Fruit fly (Drosophila melanogaster) whole organism, embryonic: ENCODE data around the gene ec.

ENCODE experiments used
- CG10274 ChIP-seq: fragments of 200-800 bp; sonication (Bioruptor generic); optimal IDR thresholded peaks from 3 replicates; lab custom pipeline; 2017; ENCODE audit warnings: missing biosample characterization, mild to moderate bottlenecking, missing genetic modification characterization
- CG18262 ChIP-seq: fragments of 200-800 bp; optimal IDR thresholded peaks from 3 replicates; lab custom pipeline; 2019; ENCODE audit warnings: missing biosample characterization, mild to moderate bottlenecking, missing genetic modification characterization, moderate library complexity
- CG4424 ChIP-seq: fragments of 200-800 bp; sonication (Bioruptor generic); optimal IDR thresholded peaks from 3 replicates; lab custom pipeline; 2016; ENCODE audit warnings: missing biosample characterization, missing genetic modification characterization
- CG6854 ChIP-seq: fragments of 200-800 bp; sonication (Bioruptor generic); optimal IDR thresholded peaks from 3 replicates; lab custom pipeline; 2017; ENCODE audit warnings: missing biosample characterization, mild to moderate bottlenecking, missing genetic modification characterization
- Mrtf ChIP-seq: fragments of 200-800 bp; sonication (Bioruptor generic); IDR thresholded peaks from 3 replicates; pipeline ENCODE4 v1.3.6; 2022; ENCODE audit warnings: missing biosample characterization, missing genetic modification characterization
- Opbp ChIP-seq: fragments of 200-800 bp; sonication (Bioruptor generic); IDR thresholded peaks from 3 replicates; pipeline ENCODE4 v1.3.6; 2022; ENCODE audit warnings: missing biosample characterization, missing genetic modification characterization; ENCODE audit not compliant: partially characterized antibody

DNA sequence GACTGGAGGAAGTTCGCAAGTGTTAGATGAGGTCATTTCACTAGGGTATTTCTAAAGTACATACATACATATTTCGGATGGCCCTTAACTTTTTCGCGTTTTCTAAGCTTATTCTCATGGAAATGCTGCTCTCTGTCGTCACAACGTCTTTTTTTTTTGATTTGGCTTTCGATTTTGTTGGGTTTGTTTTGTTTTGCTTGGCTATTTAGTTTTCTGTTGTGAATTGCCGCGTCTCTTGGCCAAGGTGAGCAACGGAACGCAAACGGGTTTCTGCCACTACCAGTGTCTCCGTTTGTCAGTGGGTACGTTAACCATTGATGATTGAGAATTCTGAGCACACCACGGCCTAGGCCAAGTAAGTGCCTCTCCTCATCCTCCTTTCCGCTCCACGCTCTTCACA, 54.6 kb downstream of the ec start:
- TF ChIP-seq CG10274 (GFP tag; lab: Kevin White, UChicago) (no peak), Mrtf (GFP tag; lab: Robert Waterston, UW) (no peak), CG6854 (no peak), CG4424 (GFP tag; lab: Kevin White, UChicago) (no peak), CG18262 (tag; lab: Kevin White, UChicago) (no peak), Opbp (GFP tag; lab: Robert Waterston, UW) (no peak)
